Worm (Caenorhabditis elegans) whole organism, midembryonic: Measurements from ENCODE around the gene srlf-4.

ENCODE experiments used
- T22C8.4 ChIP-seq: fragments of 200-800 bp; sonication (Bioruptor generic); IDR thresholded peaks from 2 replicates; pipeline ENCODE4 v1.3.6; 2022; ENCODE audit warnings: missing genetic modification characterization, missing compliant biosample characterization
- cog-1 ChIP-seq: sonication (generic microtip); optimal IDR thresholded peaks from 2 replicates; lab custom pipeline; 2016; ENCODE audit warnings: missing genetic modification characterization, missing compliant biosample characterization
- flt-1 ChIP-seq: fragments of 200-800 bp; sonication (Bioruptor generic); IDR thresholded peaks from 2 replicates; pipeline ENCODE4 v1.3.6; 2022; ENCODE audit warnings: missing genetic modification characterization, missing compliant biosample characterization
- klf-2 ChIP-seq: fragments of 200-800 bp; sonication (Bioruptor generic); conservative IDR thresholded peaks from 2 replicates; pipeline ENCODE4 v1.3.6; 2022; ENCODE audit warnings: missing genetic modification reagents, missing genetic modification characterization, missing compliant biosample characterization
- med-1 ChIP-seq: sonication (generic microtip); optimal IDR thresholded peaks from 2 replicates; lab custom pipeline; 2017; ENCODE audit warnings: missing genetic modification characterization, mild to moderate bottlenecking, missing compliant biosample characterization, antibody characterized with exemption, missing genetic modification reagents; ENCODE audit not compliant: insufficient read depth
- ref-1 ChIP-seq: fragments of 200-800 bp; sonication (Bioruptor generic); conservative IDR thresholded peaks from 2 replicates; pipeline ENCODE4 v1.3.6; 2022; ENCODE audit warnings: missing genetic modification reagents, missing genetic modification characterization, missing compliant biosample characterization
- tab-1 ChIP-seq: fragments of 200-800 bp; sonication (Bioruptor generic); IDR thresholded peaks from 2 replicates; pipeline ENCODE4 v1.3.6; 2022; ENCODE audit warnings: missing genetic modification characterization, missing compliant biosample characterization
- ztf-23 ChIP-seq: fragments of 200-800 bp; sonication (Bioruptor generic); IDR thresholded peaks from 2 replicates; pipeline ENCODE4 v1.3.6; 2022; ENCODE audit warnings: missing genetic modification reagents, missing genetic modification characterization, missing compliant biosample characterization

ce11 chrIV:12926639-12927038, 2.4 kb upstream of the srlf-4 start, which contains the start of gene srlf-5:
- TF ChIP-seq ref-1 (GFP tag; lab: Robert Waterston, UW) = no peak
- TF ChIP-seq klf-2 (GFP tag; lab: Robert Waterston, UW) = no peak
- TF ChIP-seq tab-1 = no peak
- no peak for TF ChIP-seq ztf-23 (GFP tag; lab: Robert Waterston, UW)
- no peak for TF ChIP-seq flt-1 (GFP tag; lab: Robert Waterston, UW)
- no peak for TF ChIP-seq T22C8.4 (GFP tag; lab: Robert Waterston, UW)
- TF ChIP-seq med-1 (GFP tag; lab: Kevin White, UChicago) = no peak
- no peak for TF ChIP-seq cog-1 (tag; lab: Kevin White, UChicago)
